Fruit fly (Drosophila melanogaster) whole organism, embryonic: Measurements from ENCODE around the gene CG14695.

ENCODE experiments used
- CG10267 ChIP-seq: fragments of 200-800 bp; sonication (Bioruptor generic); optimal IDR thresholded peaks from 2 replicates; lab custom pipeline; 2018; ENCODE audit warnings: missing biosample characterization, mild to moderate bottlenecking, missing genetic modification characterization, moderate library complexity
- CG11504 ChIP-seq: fragments of 200-800 bp; sonication (Bioruptor generic); optimal IDR thresholded peaks from 3 replicates; lab custom pipeline; 2019; ENCODE audit warnings: missing biosample characterization, mild to moderate bottlenecking, missing genetic modification characterization, moderate library complexity
- CG12219 ChIP-seq: fragments of 200-800 bp; sonication (Bioruptor generic); optimal IDR thresholded peaks from 3 replicates; lab custom pipeline; 2018; ENCODE audit warnings: missing biosample characterization, mild to moderate bottlenecking, missing genetic modification characterization
- CG13775 ChIP-seq: fragments of 200-800 bp; sonication (Bioruptor generic); optimal IDR thresholded peaks from 3 replicates; lab custom pipeline; 2017; ENCODE audit warnings: missing biosample characterization, mild to moderate bottlenecking, missing genetic modification characterization
- CG15514 ChIP-seq: fragments of 200-800 bp; sonication (Bioruptor generic); optimal IDR thresholded peaks from 3 replicates; lab custom pipeline; 2017; ENCODE audit warnings: missing biosample characterization, missing genetic modification characterization, mild to moderate bottlenecking, moderate library complexity, missing genetic modification reagents
- CG15696 ChIP-seq: fragments of 200-800 bp; sonication (Bioruptor generic); optimal IDR thresholded peaks from 2 replicates; lab custom pipeline; 2019; ENCODE audit warnings: missing biosample characterization, mild to moderate bottlenecking, missing genetic modification characterization, moderate library complexity
- CG1603 ChIP-seq: fragments of 200-800 bp; sonication (Bioruptor generic); optimal IDR thresholded peaks from 2 replicates; lab custom pipeline; 2019; ENCODE audit warnings: missing biosample characterization, mild to moderate bottlenecking, missing genetic modification characterization, moderate library complexity
- CG34376 ChIP-seq: fragments of 200-800 bp; sonication (Bioruptor generic); optimal IDR thresholded peaks from 2 replicates; lab custom pipeline; 2018; ENCODE audit warnings: missing biosample characterization, mild to moderate bottlenecking, missing genetic modification characterization
- CG4617 ChIP-seq: fragments of 200-800 bp; sonication (Bioruptor generic); optimal IDR thresholded peaks from 3 replicates; lab custom pipeline; 2016; ENCODE audit warnings: missing biosample characterization, missing genetic modification characterization, borderline replicate concordance
- CG6175 ChIP-seq: fragments of 200-800 bp; sonication (Bioruptor generic); IDR thresholded peaks from 3 replicates; pipeline ENCODE4 v1.3.6; 2022; ENCODE audit warnings: missing biosample characterization, missing genetic modification characterization
- CG9797 ChIP-seq: fragments of 200-800 bp; sonication (Bioruptor generic); optimal IDR thresholded peaks from 3 replicates; lab custom pipeline; 2018; ENCODE audit warnings: missing biosample characterization, mild to moderate bottlenecking, missing genetic modification characterization
- D19A ChIP-seq: fragments of 200-800 bp; optimal IDR thresholded peaks from 3 replicates; lab custom pipeline; 2019; ENCODE audit warnings: missing biosample characterization, mild to moderate bottlenecking, missing genetic modification characterization, moderate library complexity
- Dll ChIP-seq: fragments of 200-800 bp; sonication (Bioruptor generic); IDR thresholded peaks from 4 replicates; pipeline ENCODE4 v1.3.6; 2022; ENCODE audit warnings: missing biosample characterization, missing genetic modification characterization; ENCODE audit not compliant: partially characterized antibody
- Dp ChIP-seq: fragments of 200-800 bp; sonication (Bioruptor generic); optimal IDR thresholded peaks from 2 replicates; lab custom pipeline; 2018; ENCODE audit warnings: missing biosample characterization, mild to moderate bottlenecking, missing genetic modification characterization, moderate library complexity
- E2f2 ChIP-seq: fragments of 200-800 bp; sonication (Bioruptor generic); IDR thresholded peaks from 2 replicates; pipeline ENCODE4 v1.3.6; 2022; ENCODE audit warnings: missing biosample characterization, missing genetic modification characterization
- Elba2 ChIP-seq: fragments of 200-800 bp; sonication (Bioruptor generic); optimal IDR thresholded peaks from 3 replicates; lab custom pipeline; 2016; ENCODE audit warnings: missing biosample characterization, missing genetic modification characterization
- Lhr ChIP-seq: fragments of 200-800 bp; sonication (Bioruptor generic); optimal IDR thresholded peaks from 3 replicates; lab custom pipeline; 2017; ENCODE audit warnings: mild to moderate bottlenecking, missing biosample characterization, missing genetic modification reagents, missing genetic modification characterization
- MESR4 ChIP-seq: fragments of 200-800 bp; sonication (Bioruptor generic); optimal IDR thresholded peaks from 2 replicates; lab custom pipeline; 2018; ENCODE audit warnings: missing biosample characterization, mild to moderate bottlenecking, missing genetic modification characterization, moderate library complexity
- Med ChIP-seq: fragments of 200-800 bp; sonication (Bioruptor generic); peaks from one replicate; lab custom pipeline; 2016; ENCODE audit warnings: missing biosample characterization, missing genetic modification characterization, mild to moderate bottlenecking, inconsistent platforms, moderate library complexity
- NC2α ChIP-seq: fragments of 200-800 bp; sonication (Bioruptor generic); optimal IDR thresholded peaks from 2 replicates; lab custom pipeline; 2016; ENCODE audit warnings: missing biosample characterization, missing genetic modification characterization
- NC2β ChIP-seq: fragments of 200-800 bp; sonication (Bioruptor generic); optimal IDR thresholded peaks from 2 replicates; lab custom pipeline; 2016; ENCODE audit warnings: missing biosample characterization, missing genetic modification characterization
- Sin3A ChIP-seq: fragments of >200 bp; optimal IDR thresholded peaks from 2 replicates; lab custom pipeline; 2018
- Stat92E ChIP-seq, 3 experiments: fragments of >200 bp in 2 of 3; fragments of 200-800 bp in 1 of 3; sonication (Bioruptor generic) in 1 of 3; optimal IDR thresholded peaks; 2 replicates each; lab custom pipeline; 2017 to 2019; ENCODE audit warnings: missing biosample characterization in 3 of 3, missing genetic modification characterization in 3 of 3, mild to moderate bottlenecking in 1 of 3, moderate library complexity in 1 of 3
- bbx ChIP-seq: fragments of 200-800 bp; sonication (Bioruptor generic); IDR thresholded peaks from 2 replicates; pipeline ENCODE4 v1.3.6; 2022; ENCODE audit warnings: missing biosample characterization, missing genetic modification characterization; ENCODE audit not compliant: partially characterized antibody
- bowl ChIP-seq: fragments of 200-800 bp; sonication (Bioruptor generic); IDR thresholded peaks from 2 replicates; pipeline ENCODE4 v1.3.6; 2022; ENCODE audit warnings: missing biosample characterization, missing genetic modification characterization
- chinmo ChIP-seq: fragments of 200-800 bp; sonication (Bioruptor generic); IDR thresholded peaks from 4 replicates; pipeline ENCODE4 v1.3.6; 2022; ENCODE audit warnings: missing biosample characterization, missing genetic modification characterization; ENCODE audit not compliant: partially characterized antibody
- crp ChIP-seq, 2 experiments: fragments of 200-800 bp; sonication (Bioruptor generic); optimal IDR thresholded peaks; 2 replicates in 1 of 2; 3 replicates in 1 of 2; lab custom pipeline; 2017; ENCODE audit warnings: missing biosample characterization in 2 of 2, missing genetic modification characterization in 2 of 2, mild to moderate bottlenecking in 1 of 2, moderate library complexity in 1 of 2
- dmrt11E ChIP-seq: fragments of 200-800 bp; sonication (Bioruptor generic); optimal IDR thresholded peaks from 3 replicates; lab custom pipeline; 2018; ENCODE audit warnings: missing biosample characterization, mild to moderate bottlenecking, missing genetic modification characterization, moderate library complexity
- dysf ChIP-seq: fragments of 200-800 bp; sonication (Bioruptor generic); IDR thresholded peaks from 3 replicates; pipeline ENCODE4 v1.3.6; 2022; ENCODE audit warnings: missing biosample characterization, missing genetic modification characterization
- gfzf ChIP-seq: fragments of 200-800 bp; sonication (Bioruptor generic); optimal IDR thresholded peaks from 2 replicates; lab custom pipeline; 2016; ENCODE audit warnings: missing biosample characterization, mild to moderate bottlenecking, missing genetic modification characterization, moderate library complexity
- grn ChIP-seq: fragments of 200-800 bp; sonication (Bioruptor generic); optimal IDR thresholded peaks from 3 replicates; lab custom pipeline; 2017; ENCODE audit warnings: missing biosample characterization, missing genetic modification characterization
- jigr1 ChIP-seq: fragments of 200-800 bp; sonication (Bioruptor generic); IDR thresholded peaks from 3 replicates; pipeline ENCODE4 v1.3.6; 2022; ENCODE audit warnings: missing biosample characterization, missing genetic modification characterization
- knrl ChIP-seq: fragments of 200-800 bp; sonication (Bioruptor generic); IDR thresholded peaks from 3 replicates; pipeline ENCODE4 v1.3.6; 2022; ENCODE audit warnings: missing biosample characterization, missing genetic modification characterization; ENCODE audit not compliant: partially characterized antibody
- pzg ChIP-seq: fragments of 200-800 bp; sonication (Bioruptor generic); optimal IDR thresholded peaks from 3 replicates; lab custom pipeline; 2018; ENCODE audit warnings: missing biosample characterization, mild to moderate bottlenecking, missing genetic modification characterization, moderate library complexity
- sens ChIP-seq: fragments of 200-800 bp; sonication (Bioruptor generic); peaks from one replicate; lab custom pipeline; 2016; ENCODE audit warnings: missing biosample characterization, missing genetic modification characterization
- sug ChIP-seq: fragments of 200-800 bp; optimal IDR thresholded peaks from 2 replicates; lab custom pipeline; 2019; ENCODE audit warnings: missing biosample characterization, mild to moderate bottlenecking, missing genetic modification characterization, moderate library complexity
- trem ChIP-seq: fragments of 200-800 bp; optimal IDR thresholded peaks from 3 replicates; lab custom pipeline; 2019; ENCODE audit warnings: missing biosample characterization, mild to moderate bottlenecking, missing genetic modification characterization, moderate library complexity
- tx ChIP-seq: fragments of 200-800 bp; sonication (Bioruptor generic); optimal IDR thresholded peaks from 2 replicates; lab custom pipeline; 2016; ENCODE audit warnings: missing biosample characterization, missing genetic modification characterization
- yki ChIP-seq: fragments of >200 bp; optimal IDR thresholded peaks from 3 replicates; lab custom pipeline; 2018

CG14695 gene

DNA sequence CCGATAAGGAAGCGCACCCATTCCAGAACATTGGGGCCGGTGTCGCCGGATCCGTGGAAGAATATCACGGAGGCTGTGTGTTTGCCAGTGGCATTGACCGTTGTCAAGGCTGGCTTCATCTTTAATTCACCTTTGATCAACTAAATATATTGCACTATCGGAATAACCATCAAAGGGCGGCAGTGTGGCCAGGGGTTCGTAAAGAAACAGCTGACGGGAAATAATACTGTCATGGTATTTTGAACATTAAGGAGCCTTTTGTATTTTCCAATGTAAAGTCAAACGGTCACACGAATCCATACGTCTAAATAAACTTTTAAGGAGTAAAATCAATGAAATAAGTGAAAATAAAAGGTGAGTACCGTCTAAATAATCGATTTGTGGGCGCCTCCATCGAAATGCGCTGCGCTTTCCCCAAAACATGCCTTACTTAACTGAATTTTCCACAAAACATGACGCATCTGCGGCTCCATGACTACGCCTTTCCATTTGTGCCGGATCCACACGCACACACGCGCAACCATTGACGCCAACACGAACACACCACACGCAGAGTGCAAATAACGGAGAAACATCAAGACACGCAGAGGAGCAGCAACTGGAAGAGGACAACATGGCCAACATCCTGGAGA lies 24.8 kb downstream of the CG14695 start, which contains the start of the genes CG6567 and CG4511 (continued):
- TF ChIP-seq chinmo (GFP tag; lab: Robert Waterston, UW) (no peak), CG9797 (GFP tag; lab: Kevin White, UChicago) (peak; percentile 78), Dp (GFP tag; lab: Kevin White, UChicago) (peak; percentile 26), dysf (no peak), D19A (tag; lab: Kevin White, UChicago) (no peak), CG12219 (no peak), dmrt11E (tag; lab: Kevin White, UChicago) (no peak), CG15696 (tag; lab: Kevin White, UChicago) (no peak), CG10267 (tag; lab: Kevin White, UChicago) (peak; percentile 8), knrl (GFP tag; lab: Robert Waterston, UW) (peak; percentile 35; the same call in 1 of the 3 replicates), Med (GFP tag; lab: Kevin White, UChicago) (peak; percentile 80), CG11504 (tag; lab: Kevin White, UChicago) (no peak), E2f2 (GFP tag; lab: Robert Waterston, UW) (peak; percentile 32), CG1603 (tag; lab: Kevin White, UChicago) (peak; percentile 55), Dll (GFP tag; lab: Robert Waterston, UW) (0 out of 4 replicates have a peak, but pooled peaks have one; percentile 35), CG34376 (peak; percentile 6), NC2α (GFP tag; lab: Kevin White, UChicago) (no peak), crp (GFP tag; optimal IDR thresholded peaks at IDR 0.05; lab: Kevin White, UChicago) (peak; percentile 56 to 95), MESR4 (GFP tag; lab: Kevin White, UChicago) (peak; percentile 68), Lhr (GFP tag; lab: Kevin White, UChicago) (peak; percentile 36), Stat92E (GFP tag; optimal IDR thresholded peaks at IDR 0.05; lab: Kevin White, UChicago) (no peak), pzg (GFP tag; lab: Kevin White, UChicago) (peak; percentile 80), bowl (GFP tag; lab: Robert Waterston, UW) (no peak), tx (GFP tag; lab: Kevin White, UChicago) (peak; percentile 84), sens (peak; percentile 79), CG13775 (peak; percentile 4), CG6175 (GFP tag; lab: Robert Waterston, UW) (0 out of 3 replicates have a peak, but pooled peaks have one; percentile 16), CG4617 (GFP tag; lab: Kevin White, UChicago) (peak; percentile 72), bbx (GFP tag; lab: Robert Waterston, UW) (0 out of 2 replicates have a peak, but pooled peaks have one; percentile 34), grn (GFP tag; lab: Kevin White, UChicago) (peak; percentile 93), trem (tag; lab: Kevin White, UChicago) (peak; percentile 57), gfzf (GFP tag; lab: Kevin White, UChicago) (peak; percentile 93), jigr1 (no peak), Sin3A (lab: Kevin White, UChicago) (peak; percentile 76), CG15514 (GFP tag; lab: Kevin White, UChicago) (peak; percentile 44), yki (lab: Kevin White, UChicago) (no peak), NC2β (GFP tag; lab: Kevin White, UChicago) (peak; percentile 9), Elba2 (peak; percentile 77), sug (tag; lab: Kevin White, UChicago) (peak; percentile 48)
